Worm (Caenorhabditis elegans) whole organism, early embryonic: ENCODE measurements around the gene ttr-52.

Experiments
- B0310.2 ChIP-seq: sonication (generic microtip); optimal IDR thresholded peaks from 2 replicates; lab custom pipeline; 2016; ENCODE audit warnings: mild to moderate bottlenecking, missing genetic modification characterization, missing compliant biosample characterization
- F13C5.2 ChIP-seq: sonication (generic microtip); optimal IDR thresholded peaks from 2 replicates; lab custom pipeline; 2017; ENCODE audit warnings: mild to moderate bottlenecking, missing genetic modification characterization, inconsistent platforms, missing compliant biosample characterization
- aly-1 ChIP-seq: sonication (generic microtip); optimal IDR thresholded peaks from 2 replicates; lab custom pipeline; 2016; ENCODE audit warnings: missing genetic modification characterization, missing compliant biosample characterization
- ama-1 ChIP-seq: fragments of 150-350 bp; optimal IDR thresholded peaks from 2 replicates; lab custom pipeline; 2014
- ceh-36 ChIP-seq: sonication (generic microtip); optimal IDR thresholded peaks from 2 replicates; lab custom pipeline; 2016; ENCODE audit warnings: missing genetic modification characterization, inconsistent platforms, missing compliant biosample characterization
- ets-7 ChIP-seq: sonication (generic microtip); optimal IDR thresholded peaks from 2 replicates; lab custom pipeline; 2016; ENCODE audit warnings: missing genotype, missing genetic modification characterization, missing compliant biosample characterization
- flt-1 ChIP-seq: fragments of 200-800 bp; sonication (Bioruptor generic); IDR thresholded peaks from 2 replicates; pipeline ENCODE4 v1.3.6; 2022; ENCODE audit warnings: missing genetic modification characterization, missing compliant biosample characterization
- hmbx-1 ChIP-seq: sonication (generic microtip); optimal IDR thresholded peaks from 2 replicates; lab custom pipeline; 2016; ENCODE audit warnings: mild to moderate bottlenecking, missing genetic modification characterization, missing compliant biosample characterization
- hnd-1 ChIP-seq: sonication (generic microtip); optimal IDR thresholded peaks from 2 replicates; lab custom pipeline; 2016; ENCODE audit warnings: missing genetic modification characterization, missing compliant biosample characterization
- pes-1 ChIP-seq: fragments of 200-800 bp; sonication (Bioruptor generic); IDR thresholded peaks from 2 replicates; pipeline ENCODE4 v1.3.6; 2022; ENCODE audit warnings: missing genetic modification reagents, missing genetic modification characterization, missing compliant biosample characterization
- scrt-1 ChIP-seq: fragments of 200-800 bp; sonication (Bioruptor generic); IDR thresholded peaks from 2 replicates; pipeline ENCODE4 v1.3.6; 2022; ENCODE audit warnings: missing genetic modification characterization, missing compliant biosample characterization
- sea-1 ChIP-seq: fragments of 200-800 bp; sonication (Bioruptor generic); conservative IDR thresholded peaks from 2 replicates; pipeline ENCODE4 v1.3.6; 2022; ENCODE audit warnings: missing genetic modification characterization, missing compliant biosample characterization
- tbx-37 ChIP-seq: fragments of 200-800 bp; sonication (Bioruptor generic); conservative IDR thresholded peaks from 2 replicates; pipeline ENCODE4 v1.3.6; 2022; ENCODE audit warnings: missing genetic modification reagents, missing genetic modification characterization, missing compliant biosample characterization
- tra-4 ChIP-seq: sonication (generic microtip); optimal IDR thresholded peaks from 2 replicates; lab custom pipeline; 2017; ENCODE audit warnings: missing genetic modification characterization, missing compliant biosample characterization

DNA sequence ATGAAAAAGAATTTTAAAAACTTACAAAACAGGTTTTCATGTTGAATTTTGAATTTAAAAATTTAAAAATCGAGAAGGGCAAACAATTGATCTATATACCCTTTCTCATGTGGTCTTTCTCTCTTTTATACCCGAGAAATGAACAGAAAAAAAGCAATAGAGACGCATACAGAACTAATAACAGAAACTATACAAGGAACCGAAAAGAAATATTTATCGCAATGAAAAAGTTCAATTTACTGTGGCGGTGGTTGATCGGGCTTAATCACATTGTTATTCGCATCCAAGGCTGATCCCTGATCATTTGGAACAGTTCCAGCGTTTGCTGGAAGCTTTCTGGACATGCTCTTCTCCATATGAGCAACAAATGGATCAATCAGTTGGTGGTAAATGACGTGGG, 26.3 kb upstream of the ttr-52 start, which contains the start of gene T03F6.10:
- TF ChIP-seq sea-1 (no peak), ama-1 (lab: Kevin White, UChicago) (no peak), aly-1 (tag; lab: Kevin White, UChicago) (no peak), B0310.2 (tag; lab: Kevin White, UChicago) (no peak), hnd-1 (tag; lab: Kevin White, UChicago) (no peak), pes-1 (GFP tag; lab: Robert Waterston, UW) (no peak), ets-7 (tag; lab: Kevin White, UChicago) (no peak), flt-1 (no peak), ceh-36 (tag; lab: Kevin White, UChicago) (no peak), tbx-37 (GFP tag; lab: Robert Waterston, UW) (no peak), tra-4 (no peak), scrt-1 (GFP tag; lab: Robert Waterston, UW) (no peak), hmbx-1 (tag; lab: Kevin White, UChicago) (no peak), F13C5.2 (tag; lab: Kevin White, UChicago) (no peak)
